Worm (Caenorhabditis elegans) whole organism, L3 larva: Measurements from ENCODE around the gene Y53G8AL.3.

Experiments used
- fkh-10 ChIP-seq: sonication (generic microtip); optimal IDR thresholded peaks from 2 replicates; lab custom pipeline; 2017; ENCODE audit warnings: missing biosample characterization, missing genetic modification reagents, missing genetic modification characterization
- tbx-2 ChIP-seq: sonication (generic microtip); optimal IDR thresholded peaks from 2 replicates; lab custom pipeline; 2016; ENCODE audit warnings: mild to moderate bottlenecking, missing genetic modification characterization, missing compliant biosample characterization

DNA sequence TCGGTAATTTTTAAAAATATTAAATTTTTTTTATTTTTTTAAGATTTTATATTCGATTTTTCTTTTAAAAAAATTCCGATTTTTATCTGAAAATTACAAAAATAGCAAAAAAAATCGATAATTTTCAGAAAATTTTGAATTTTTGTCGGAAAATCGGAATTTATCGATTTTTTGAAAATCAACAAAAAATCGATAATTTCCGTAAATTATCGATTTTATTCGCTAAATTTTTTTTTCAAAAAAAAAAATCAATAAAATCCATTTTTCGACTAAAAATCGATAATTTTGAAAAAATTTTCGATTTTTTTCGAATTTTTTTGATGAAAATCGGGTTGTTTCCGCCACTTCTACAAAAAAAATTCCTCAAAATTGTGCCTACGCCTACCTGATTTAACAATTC, 10.6 kb downstream of the Y53G8AL.3 start:
- TF ChIP-seq tbx-2 (tag; lab: Kevin White, UChicago) (no peak), fkh-10 (GFP tag; lab: Kevin White, UChicago) (no peak)
